Worm (Caenorhabditis elegans) whole organism, early embryonic: ENCODE results near the gene famh-161.

Experiments
- B0310.2 ChIP-seq: sonication (generic microtip); optimal IDR thresholded peaks from 2 replicates; lab custom pipeline; 2016; ENCODE audit warnings: mild to moderate bottlenecking, missing genetic modification characterization, missing compliant biosample characterization
- F13C5.2 ChIP-seq: sonication (generic microtip); optimal IDR thresholded peaks from 2 replicates; lab custom pipeline; 2017; ENCODE audit warnings: mild to moderate bottlenecking, missing genetic modification characterization, inconsistent platforms, missing compliant biosample characterization
- aly-1 ChIP-seq: sonication (generic microtip); optimal IDR thresholded peaks from 2 replicates; lab custom pipeline; 2016; ENCODE audit warnings: missing genetic modification characterization, missing compliant biosample characterization
- ama-1 ChIP-seq: fragments of 150-350 bp; optimal IDR thresholded peaks from 2 replicates; lab custom pipeline; 2014
- ceh-36 ChIP-seq: sonication (generic microtip); optimal IDR thresholded peaks from 2 replicates; lab custom pipeline; 2016; ENCODE audit warnings: missing genetic modification characterization, inconsistent platforms, missing compliant biosample characterization
- flt-1 ChIP-seq: fragments of 200-800 bp; sonication (Bioruptor generic); IDR thresholded peaks from 2 replicates; pipeline ENCODE4 v1.3.6; 2022; ENCODE audit warnings: missing genetic modification characterization, missing compliant biosample characterization
- hmbx-1 ChIP-seq: sonication (generic microtip); optimal IDR thresholded peaks from 2 replicates; lab custom pipeline; 2016; ENCODE audit warnings: mild to moderate bottlenecking, missing genetic modification characterization, missing compliant biosample characterization
- hmg-4 ChIP-seq: fragments of 200-800 bp; sonication (Bioruptor generic); optimal IDR thresholded peaks from 2 replicates; lab custom pipeline; 2018; ENCODE audit warnings: mild to moderate bottlenecking, missing genetic modification characterization, missing compliant biosample characterization
- hnd-1 ChIP-seq: sonication (generic microtip); optimal IDR thresholded peaks from 2 replicates; lab custom pipeline; 2016; ENCODE audit warnings: missing genetic modification characterization, missing compliant biosample characterization
- pes-1 ChIP-seq: fragments of 200-800 bp; sonication (Bioruptor generic); IDR thresholded peaks from 2 replicates; pipeline ENCODE4 v1.3.6; 2022; ENCODE audit warnings: missing genetic modification reagents, missing genetic modification characterization, missing compliant biosample characterization
- scrt-1 ChIP-seq: fragments of 200-800 bp; sonication (Bioruptor generic); IDR thresholded peaks from 2 replicates; pipeline ENCODE4 v1.3.6; 2022; ENCODE audit warnings: missing genetic modification characterization, missing compliant biosample characterization
- sea-1 ChIP-seq: fragments of 200-800 bp; sonication (Bioruptor generic); conservative IDR thresholded peaks from 2 replicates; pipeline ENCODE4 v1.3.6; 2022; ENCODE audit warnings: missing genetic modification characterization, missing compliant biosample characterization
- tbx-37 ChIP-seq: fragments of 200-800 bp; sonication (Bioruptor generic); conservative IDR thresholded peaks from 2 replicates; pipeline ENCODE4 v1.3.6; 2022; ENCODE audit warnings: missing genetic modification reagents, missing genetic modification characterization, missing compliant biosample characterization
- tra-4 ChIP-seq: sonication (generic microtip); optimal IDR thresholded peaks from 2 replicates; lab custom pipeline; 2017; ENCODE audit warnings: missing genetic modification characterization, missing compliant biosample characterization

- no peak for TF ChIP-seq ama-1 (lab: Kevin White, UChicago)
- TF ChIP-seq flt-1: no peak
- TF ChIP-seq sea-1 (GFP tag; lab: Robert Waterston, UW): no peak
- TF ChIP-seq pes-1: no peak
- TF ChIP-seq tra-4: no peak
- no peak for TF ChIP-seq F13C5.2 (tag; lab: Kevin White, UChicago)
- no peak for TF ChIP-seq scrt-1 (GFP tag; lab: Robert Waterston, UW)
- no peak for TF ChIP-seq hmg-4
- TF ChIP-seq hmbx-1: no peak
- TF ChIP-seq tbx-37 (GFP tag; lab: Robert Waterston, UW): no peak
- TF ChIP-seq B0310.2 (tag; lab: Kevin White, UChicago): no peak
- TF ChIP-seq hnd-1: no peak
- no peak for TF ChIP-seq ceh-36
- no peak for TF ChIP-seq aly-1 (tag; lab: Kevin White, UChicago)
These were observed 5.1 kb upstream of the famh-161 start, which contains the start of gene Y38H6C.16 for ce11 chrV:20539055-20539454.
